Worm (Caenorhabditis elegans): ENCODE data around the gene srh-104.

ce11 chrV:16214505-16214904, 29.5 kb downstream of the srh-104 start, which contains the start of gene F11A5.9:
- TF ChIP-seq ceh-45 (GFP tag; IDR thresholded peaks at IDR 0.05) (no peak), ceh-18 (tag; optimal IDR thresholded peaks at IDR 0.05) (no peak), ceh-30 (tag; optimal IDR thresholded peaks at IDR 0.05) (no peak), Y22D7AL.16 (tag; optimal IDR thresholded peaks at IDR 0.05) (no peak), ama-1 (optimal IDR thresholded peaks at IDR 0.05) (no peak), ceh-14 (tag; optimal IDR thresholded peaks at IDR 0.05) (no peak), pag-3 (tag; optimal IDR thresholded peaks at IDR 0.05; ENCODE audit: borderline replicate concordance) (no peak), unc-55 (GFP tag; optimal IDR thresholded peaks at IDR 0.05) (no peak), dve-1 (tag; optimal IDR thresholded peaks at IDR 0.05) (no peak), unc-86 (tag; optimal IDR thresholded peaks at IDR 0.05) (no peak), elt-2 (tag; optimal IDR thresholded peaks at IDR 0.05) (no peak), fkh-10 (GFP tag; optimal IDR thresholded peaks at IDR 0.05) (no peak), C08G9.2 (tag; optimal IDR thresholded peaks at IDR 0.05) (no peak)
